Worm (Caenorhabditis elegans) whole organism, L3 larva: ENCODE measurements around the gene B0334.13.

ENCODE experiments used
- jun-1 ChIP-seq: fragments of 150-350 bp; optimal IDR thresholded peaks from 2 replicates; lab custom pipeline; 2014; ENCODE audit warnings: missing biosample characterization, missing genetic modification reagents, missing genetic modification characterization
- pqm-1 ChIP-seq: fragments of 150-350 bp; optimal IDR thresholded peaks from 2 replicates; lab custom pipeline; 2017; ENCODE audit warnings: missing biosample characterization, missing genetic modification characterization, inconsistent platforms

DNA sequence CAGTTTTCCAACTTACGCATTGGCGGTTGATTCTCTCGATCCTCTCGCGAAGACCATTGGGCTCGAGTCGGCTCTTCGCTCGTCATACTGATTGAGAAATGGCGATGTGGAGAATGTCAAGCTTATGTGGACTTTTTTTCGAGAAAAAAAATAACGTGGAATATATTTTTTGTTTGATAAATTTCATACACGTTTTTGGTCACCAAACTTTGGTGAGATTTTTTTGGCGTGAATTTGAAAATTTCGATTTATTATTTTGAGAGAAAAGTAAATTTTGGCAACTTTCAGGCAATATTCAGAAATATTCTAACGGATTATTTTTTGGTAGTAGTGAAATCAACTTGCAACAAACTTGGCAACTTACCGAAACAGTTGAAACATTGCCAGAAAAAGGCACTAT, 9.0 kb upstream of the B0334.13 start, which contains the start of gene W02B12.12:
- TF ChIP-seq pqm-1 (tag; lab: Kevin White, UChicago) = no peak
- no peak for TF ChIP-seq jun-1 (tag; lab: Kevin White, UChicago)
